Worm (Caenorhabditis elegans) whole organism, young adult: Measurements from ENCODE around the gene eif-3.F.
A peak's percentile ranks its signal among the peaks of the same experiment; 100 is the strongest.

ENCODE experiments used
- B0035.1 ChIP-seq: sonication (generic microtip); optimal IDR thresholded peaks from 2 replicates; lab custom pipeline; 2016; ENCODE audit warnings: missing genetic modification characterization, mild to moderate bottlenecking, missing compliant biosample characterization, missing genotype, missing genetic modification reagents
- D2030.7 ChIP-seq: fragments of 200-800 bp; sonication (Bioruptor generic); IDR thresholded peaks from 2 replicates; pipeline ENCODE4 v1.3.6; 2022; ENCODE audit warnings: missing genetic modification reagents, missing genetic modification characterization, missing compliant biosample characterization
- F33H1.4 ChIP-seq: fragments of 200-800 bp; sonication (Bioruptor generic); IDR thresholded peaks from 2 replicates; pipeline ENCODE4 v1.3.6; 2022; ENCODE audit warnings: missing genetic modification reagents, missing genetic modification characterization, missing compliant biosample characterization
- F37B4.10 ChIP-seq: fragments of 200-800 bp; sonication (Bioruptor generic); IDR thresholded peaks from 2 replicates; pipeline ENCODE4 v1.3.6; 2022; ENCODE audit warnings: missing genetic modification characterization, missing compliant biosample characterization
- F39B2.1 ChIP-seq: fragments of 200-800 bp; sonication (Bioruptor generic); IDR thresholded peaks from 2 replicates; pipeline ENCODE4 v1.3.6; 2022; ENCODE audit warnings: missing genetic modification reagents, missing genetic modification characterization, missing compliant biosample characterization
- F55B11.4 ChIP-seq: sonication (generic microtip); optimal IDR thresholded peaks from 2 replicates; lab custom pipeline; 2016; ENCODE audit warnings: missing compliant biosample characterization, missing genetic modification characterization, borderline replicate concordance; ENCODE audit not compliant: insufficient read depth
- Y53G8AR.9 ChIP-seq: fragments of 200-800 bp; sonication (Bioruptor generic); conservative IDR thresholded peaks from 2 replicates; pipeline ENCODE4 v1.3.6; 2022; ENCODE audit warnings: missing genetic modification reagents, missing genetic modification characterization, missing compliant biosample characterization
- Y56A3A.18 ChIP-seq: fragments of 200-800 bp; sonication (Bioruptor generic); IDR thresholded peaks from 2 replicates; pipeline ENCODE4 v1.3.6; 2022; ENCODE audit warnings: missing genetic modification reagents, missing genetic modification characterization, missing compliant biosample characterization
- akir-1 ChIP-seq: fragments of 200-800 bp; sonication (Bioruptor generic); optimal IDR thresholded peaks from 2 replicates; lab custom pipeline; 2018; ENCODE audit warnings: mild to moderate bottlenecking, missing genetic modification characterization, moderate library complexity, missing compliant biosample characterization
- cebp-1 ChIP-seq, 2 experiments: fragments of 200-800 bp in 1 of 2; sonication (Bioruptor generic) in 1 of 2; sonication (generic microtip) in 1 of 2; IDR thresholded peaks in 1 of 2; optimal IDR thresholded peaks in 1 of 2; 2 replicates each; pipeline versions ENCODE4 v1.3.6 to Lab custom; 2017 to 2022; ENCODE audit warnings: missing compliant biosample characterization in 2 of 2, missing genetic modification characterization in 2 of 2, mild to moderate bottlenecking in 1 of 2, missing genetic modification reagents in 1 of 2, moderate library complexity in 1 of 2
- cebp-2 ChIP-seq: fragments of 200-800 bp; sonication (Bioruptor generic); IDR thresholded peaks from 2 replicates; pipeline ENCODE4 v1.3.6; 2022; ENCODE audit warnings: missing genetic modification characterization, missing compliant biosample characterization
- egl-18 ChIP-seq: fragments of 200-800 bp; sonication (Bioruptor generic); IDR thresholded peaks from 2 replicates; pipeline ENCODE4 v1.3.6; 2022; ENCODE audit warnings: missing genetic modification reagents, missing genetic modification characterization, missing compliant biosample characterization
- ekl-4 ChIP-seq: fragments of 200-800 bp; sonication (Bioruptor generic); IDR thresholded peaks from 2 replicates; pipeline ENCODE4 v1.3.6; 2022; ENCODE audit warnings: missing genetic modification reagents, missing genetic modification characterization, missing compliant biosample characterization
- ets-4 ChIP-seq: fragments of 200-800 bp; sonication (Bioruptor generic); optimal IDR thresholded peaks from 2 replicates; lab custom pipeline; 2018; ENCODE audit warnings: mild to moderate bottlenecking, missing genetic modification characterization, missing compliant biosample characterization
- him-1 ChIP-seq: sonication (generic microtip); optimal IDR thresholded peaks from 2 replicates; lab custom pipeline; 2016; ENCODE audit warnings: missing genotype, missing genetic modification reagents, missing genetic modification characterization, missing compliant biosample characterization
- hlh-26 ChIP-seq: fragments of 200-800 bp; sonication (Bioruptor generic); conservative IDR thresholded peaks from 2 replicates; pipeline ENCODE4 v1.3.6; 2022; ENCODE audit warnings: missing genetic modification reagents, missing genetic modification characterization, missing compliant biosample characterization
- hmg-1.2 ChIP-seq: fragments of 200-800 bp; sonication (Bioruptor generic); IDR thresholded peaks from 2 replicates; pipeline ENCODE4 v1.3.6; 2022; ENCODE audit warnings: missing genetic modification reagents, missing genetic modification characterization, missing compliant biosample characterization
- hmg-20 ChIP-seq: fragments of 200-800 bp; sonication (Bioruptor generic); IDR thresholded peaks from 2 replicates; pipeline ENCODE4 v1.3.6; 2022; ENCODE audit warnings: missing genetic modification reagents, missing genetic modification characterization, missing compliant biosample characterization
- hrde-1 ChIP-seq: sonication (generic microtip); optimal IDR thresholded peaks from 2 replicates; lab custom pipeline; 2016; ENCODE audit warnings: missing genetic modification characterization, mild to moderate bottlenecking, missing compliant biosample characterization, moderate library complexity, missing genotype, missing genetic modification reagents, borderline replicate concordance
- hsf-1 ChIP-seq: fragments of 200-800 bp; sonication (Bioruptor generic); IDR thresholded peaks from 2 replicates; pipeline ENCODE4 v1.3.6; 2022; ENCODE audit warnings: missing genetic modification reagents, missing genetic modification characterization, missing compliant biosample characterization
- lin-40 ChIP-seq: sonication (generic microtip); optimal IDR thresholded peaks from 2 replicates; lab custom pipeline; 2016; ENCODE audit warnings: missing genetic modification characterization, mild to moderate bottlenecking, missing compliant biosample characterization, missing genotype, missing genetic modification reagents
- lsl-1 ChIP-seq: fragments of 200-800 bp; sonication (Bioruptor generic); optimal IDR thresholded peaks from 2 replicates; lab custom pipeline; 2018; ENCODE audit warnings: mild to moderate bottlenecking, missing genetic modification characterization, moderate library complexity, missing compliant biosample characterization
- madf-6 ChIP-seq: fragments of 200-800 bp; sonication (Bioruptor generic); IDR thresholded peaks from 2 replicates; pipeline ENCODE4 v1.3.6; 2022; ENCODE audit warnings: missing genetic modification reagents, missing genetic modification characterization, missing compliant biosample characterization
- madf-8 ChIP-seq: fragments of 200-800 bp; sonication (Bioruptor generic); conservative IDR thresholded peaks from 2 replicates; pipeline ENCODE4 v1.3.6; 2022; ENCODE audit warnings: missing genetic modification reagents, missing genetic modification characterization, missing compliant biosample characterization
- mxl-1 ChIP-seq: sonication (generic microtip); optimal IDR thresholded peaks from 2 replicates; lab custom pipeline; 2016; ENCODE audit warnings: missing genetic modification characterization, missing compliant biosample characterization
- nhr-90 ChIP-seq: sonication (generic microtip); optimal IDR thresholded peaks from 2 replicates; lab custom pipeline; 2016; ENCODE audit warnings: missing genotype, mild to moderate bottlenecking, missing genetic modification characterization, missing compliant biosample characterization
- pbrm-1 ChIP-seq: fragments of 200-800 bp; sonication (Bioruptor generic); IDR thresholded peaks from 2 replicates; pipeline ENCODE4 v1.3.6; 2022; ENCODE audit warnings: missing genetic modification reagents, missing genetic modification characterization, missing compliant biosample characterization
- pha-4 ChIP-seq: fragments of 150-350 bp; sonication (generic microtip); optimal IDR thresholded peaks from 2 replicates; lab custom pipeline; 2014; ENCODE audit warnings: missing biosample characterization, missing genetic modification reagents, missing genetic modification characterization
- sdz-38 ChIP-seq: sonication (generic microtip); optimal IDR thresholded peaks from 2 replicates; lab custom pipeline; 2016; ENCODE audit warnings: missing genotype, missing genetic modification characterization, missing compliant biosample characterization
- snpc-1.3 ChIP-seq: sonication (generic microtip); optimal IDR thresholded peaks from 2 replicates; lab custom pipeline; 2017; ENCODE audit warnings: missing genetic modification characterization, mild to moderate bottlenecking, missing compliant biosample characterization, antibody characterized with exemption, moderate library complexity, missing genotype, missing genetic modification reagents; ENCODE audit not compliant: insufficient read depth
- somi-1 ChIP-seq: fragments of 200-800 bp; sonication (Bioruptor generic); optimal IDR thresholded peaks from 2 replicates; lab custom pipeline; 2018; ENCODE audit warnings: mild to moderate bottlenecking, missing genetic modification characterization, missing compliant biosample characterization
- unc-62 ChIP-seq: fragments of 150-350 bp; optimal IDR thresholded peaks from 2 replicates; lab custom pipeline; 2014; ENCODE audit warnings: missing biosample characterization, missing genetic modification reagents, missing genetic modification characterization
- xnd-1 ChIP-seq: sonication (generic microtip); optimal IDR thresholded peaks from 2 replicates; lab custom pipeline; 2016; ENCODE audit warnings: missing genotype, missing genetic modification reagents, missing genetic modification characterization, missing compliant biosample characterization
- ztf-28 ChIP-seq: fragments of 200-800 bp; sonication (Bioruptor generic); IDR thresholded peaks from 2 replicates; pipeline ENCODE4 v1.3.6; 2022; ENCODE audit warnings: missing genetic modification reagents, missing genetic modification characterization, missing compliant biosample characterization
- ztf-3 ChIP-seq: fragments of 200-800 bp; sonication (Bioruptor generic); optimal IDR thresholded peaks from 2 replicates; lab custom pipeline; 2018; ENCODE audit warnings: mild to moderate bottlenecking, missing genetic modification characterization, missing compliant biosample characterization

eif-3.F gene

DNA sequence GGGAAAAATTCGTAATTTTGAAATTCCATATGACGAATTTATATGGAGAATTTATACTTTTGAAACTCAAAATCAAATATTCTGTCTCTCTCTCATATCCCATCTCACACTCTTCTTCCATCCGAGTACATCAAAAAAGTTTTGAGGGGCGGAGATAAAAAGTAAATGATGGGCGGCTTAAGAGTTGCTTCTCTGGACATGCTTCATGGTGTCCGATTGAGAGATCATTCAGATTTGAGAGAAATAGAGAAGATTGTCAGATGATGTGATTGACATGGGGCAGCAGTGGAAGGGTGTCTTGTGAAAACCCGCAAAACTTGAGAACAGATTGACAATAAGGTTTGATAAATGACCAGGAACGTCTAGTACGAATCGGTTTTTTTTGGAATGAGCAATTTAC, 15.8 kb upstream of the eif-3.F start:
- TF ChIP-seq hsf-1 (no peak), B0035.1 (no peak), hmg-1.2 (GFP tag; lab: Robert Waterston, UW) (peak; percentile 21; the same call in 1 of the 2 replicates)

DNA sequence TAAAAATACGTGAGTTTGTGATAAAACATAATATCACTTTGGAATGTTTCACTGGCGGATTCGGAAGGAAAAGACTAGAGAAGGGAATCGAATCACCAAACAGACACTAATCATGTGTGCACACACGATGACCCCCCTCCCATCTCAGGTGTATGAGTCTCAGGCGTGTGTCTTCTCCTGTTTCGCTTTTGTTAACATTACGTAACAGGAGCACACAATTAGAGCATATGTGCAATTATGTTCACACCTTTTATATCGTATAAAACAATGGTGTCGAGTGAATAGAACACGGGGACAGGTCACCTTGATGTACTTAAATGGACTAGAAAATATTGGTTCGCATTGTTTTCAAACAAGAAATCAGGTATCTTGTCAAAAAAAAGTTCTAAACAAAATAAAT, 14.6 kb upstream of the eif-3.F start:
- TF ChIP-seq cebp-2 (GFP tag; lab: Robert Waterston, UW) = no peak
- TF ChIP-seq xnd-1 (tag; lab: Kevin White, UChicago) = no peak
- no peak for TF ChIP-seq Y56A3A.18 (GFP tag; lab: Robert Waterston, UW)
- no peak for TF ChIP-seq unc-62 (GFP tag; lab: Kevin White, UChicago)
- no peak for TF ChIP-seq F37B4.10 (GFP tag; lab: Robert Waterston, UW)
- no peak for TF ChIP-seq him-1 (tag; lab: Kevin White, UChicago)
- TF ChIP-seq F39B2.1 (GFP tag; lab: Robert Waterston, UW) = no peak

DNA sequence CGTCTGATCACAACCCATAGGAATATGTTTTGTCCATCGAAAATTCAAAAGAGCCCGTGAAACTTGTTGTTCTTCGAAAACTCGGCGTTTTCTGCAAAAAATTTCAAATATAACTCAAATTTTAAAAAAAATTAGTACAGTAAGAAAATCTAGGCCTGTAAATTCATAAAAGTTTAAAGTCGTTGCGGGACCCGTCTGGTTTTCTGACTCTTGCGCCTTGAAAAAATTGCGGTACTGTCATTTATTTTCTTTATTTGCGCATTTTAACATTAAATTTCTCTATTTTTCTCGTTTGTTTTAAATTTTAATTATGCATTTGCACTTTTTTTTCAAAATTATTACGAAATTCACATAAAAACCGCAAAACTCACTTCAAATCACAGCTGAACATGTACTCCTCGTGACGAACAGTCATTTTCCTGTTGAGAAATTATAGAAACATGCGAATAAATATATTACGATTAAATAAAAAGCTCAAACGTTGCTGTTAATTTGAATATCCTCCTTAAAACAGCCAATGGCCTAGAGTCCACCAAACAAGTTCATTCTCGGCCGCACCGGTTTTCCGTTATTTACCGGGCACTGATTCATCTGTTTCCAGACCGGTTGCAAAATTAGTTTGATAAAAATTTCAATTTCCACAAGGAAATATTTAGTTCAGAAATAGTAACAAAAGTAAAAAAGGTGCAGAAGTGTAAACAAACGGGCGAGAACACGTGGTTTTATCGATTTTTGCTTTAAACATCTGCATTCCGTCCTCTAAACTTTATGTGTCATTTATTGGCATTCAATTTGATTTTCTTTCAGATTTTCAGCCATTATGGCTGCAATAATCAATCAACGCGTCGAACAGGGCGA, 12.2 kb upstream of the eif-3.F start, which contains the start of the genes csa-1 and wdfy-2:
Gene csa-1, minus strand, starts transcription at position 669 of the 858 bp plus-strand sequence.
Gene wdfy-2, plus strand, starts transcription at position 808 of the 858 bp plus-strand sequence.
- TF ChIP-seq madf-6 (GFP tag; lab: Robert Waterston, UW) (peak; percentile 87), snpc-1.3 (tag; lab: Kevin White, UChicago) (peak; percentile 4), Y53G8AR.9 (GFP tag; lab: Robert Waterston, UW) (no peak), ztf-28 (no peak), F33H1.4 (GFP tag; lab: Robert Waterston, UW) (peak; percentile 85), lsl-1 (GFP tag; lab: Kevin White, UChicago) (peak; percentile 79), D2030.7 (GFP tag; lab: Robert Waterston, UW) (0 out of 2 replicates have a peak, but pooled peaks have one; percentile 31), xnd-1 (tag; lab: Kevin White, UChicago) (peak; percentile 77), madf-8 (peak; percentile 85)

DNA sequence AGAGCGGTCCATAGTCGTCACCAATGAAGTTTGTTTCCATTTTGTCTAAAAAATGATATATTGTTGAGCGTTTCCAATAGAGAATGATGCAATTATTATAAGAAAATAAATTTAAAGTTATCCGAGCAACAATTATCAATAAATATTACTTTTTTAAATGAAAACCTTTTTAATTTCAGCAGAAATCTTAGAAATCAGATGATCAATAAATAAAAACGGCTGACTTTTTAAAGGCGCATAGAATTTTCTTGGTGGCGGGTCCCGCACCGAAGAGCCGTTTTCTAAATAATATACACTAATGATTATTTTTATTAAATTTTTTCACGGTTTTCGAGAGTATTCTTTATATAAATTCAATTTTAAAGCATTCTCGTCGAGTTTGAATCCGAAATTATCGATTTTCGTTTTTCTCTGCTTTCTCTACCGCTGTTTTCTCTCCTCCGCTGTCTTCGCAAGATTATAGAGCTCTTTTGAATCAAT, 8.5 kb upstream of the eif-3.F start, which contains the start of gene rab-39:
Gene rab-39, minus strand, starts transcription at position 51 of the 480 bp plus-strand sequence.
- peak; percentile 74 for TF ChIP-seq F33H1.4 (GFP tag; lab: Robert Waterston, UW)
- TF ChIP-seq egl-18 (GFP tag; lab: Robert Waterston, UW) = no peak

DNA sequence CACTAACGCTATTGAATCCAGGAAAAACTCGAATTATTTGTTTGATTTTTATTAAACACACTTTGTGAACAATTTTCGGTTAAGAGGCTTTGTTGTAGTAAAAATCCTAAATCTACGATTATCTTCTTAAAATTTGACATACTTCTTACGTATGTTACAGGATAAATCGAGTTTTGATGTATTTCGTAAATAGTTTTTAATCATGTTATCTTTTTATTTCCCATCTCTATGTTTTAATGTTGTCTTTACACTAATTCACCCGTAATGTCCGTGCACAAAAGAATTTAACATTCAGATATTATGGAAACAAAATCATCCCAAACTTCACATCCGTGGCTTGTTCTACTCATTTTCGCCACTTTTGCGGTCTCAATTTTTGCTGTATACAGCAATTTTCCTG, 7.8 kb upstream of the eif-3.F start, which contains the start of gene egli-1:
Gene egli-1, plus strand, starts transcription at position 301 of the 400 bp plus-strand sequence.
- TF ChIP-seq cebp-1 (GFP tag; IDR thresholded peaks at IDR 0.05; lab: Robert Waterston, UW) = no peak
- TF ChIP-seq cebp-1 (tag; optimal IDR thresholded peaks at IDR 0.05; lab: Kevin White, UChicago) = peak; percentile 66
- TF ChIP-seq hrde-1 (tag; lab: Kevin White, UChicago) = no peak
- TF ChIP-seq ztf-28 = no peak

DNA sequence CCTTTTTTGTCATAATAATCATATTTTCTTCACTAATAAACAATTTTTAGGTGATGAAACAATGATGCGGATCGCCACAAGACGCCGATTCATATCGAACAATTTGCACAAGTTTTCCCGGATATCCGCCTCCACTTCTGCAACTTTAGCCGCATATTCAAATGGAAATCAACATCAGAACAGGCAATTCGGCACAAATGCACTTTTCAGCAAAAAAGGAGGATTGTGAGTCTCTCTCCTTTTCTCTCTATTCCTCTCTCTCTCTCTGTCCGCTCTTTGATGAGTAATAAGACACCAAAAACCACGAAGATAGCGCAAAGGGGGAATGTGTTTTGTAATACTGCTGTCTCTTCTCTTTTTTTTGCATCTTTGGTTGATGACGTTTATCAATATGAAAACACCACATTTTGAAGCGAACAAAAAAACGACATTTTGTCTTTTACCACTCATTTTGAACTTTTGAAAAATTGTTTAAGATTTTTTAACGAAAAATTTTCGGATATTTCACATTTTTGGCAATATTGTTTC, 6.6 kb upstream of the eif-3.F start, which contains the start of gene eat-3:
Gene eat-3, plus strand, starts transcription at position 51 of the 528 bp plus-strand sequence.
- TF ChIP-seq lin-40 (tag; lab: Kevin White, UChicago) (peak; percentile 17), hlh-26 (GFP tag; lab: Robert Waterston, UW) (no peak), somi-1 (GFP tag; lab: Kevin White, UChicago) (no peak), ets-4 (GFP tag; lab: Kevin White, UChicago) (no peak), hrde-1 (tag; lab: Kevin White, UChicago) (no peak), nhr-90 (no peak), pbrm-1 (GFP tag; lab: Robert Waterston, UW) (no peak), F55B11.4 (tag; lab: Kevin White, UChicago) (no peak), cebp-1 (GFP tag; IDR thresholded peaks at IDR 0.05; lab: Robert Waterston, UW) (no peak), cebp-1 (tag; optimal IDR thresholded peaks at IDR 0.05; lab: Kevin White, UChicago) (peak; percentile 43), sdz-38 (tag; lab: Kevin White, UChicago) (no peak), akir-1 (GFP tag; lab: Kevin White, UChicago) (no peak), snpc-1.3 (tag; lab: Kevin White, UChicago) (no peak), hmg-20 (no peak), pha-4 (tag; lab: Kevin White, UChicago) (no peak), F39B2.1 (GFP tag; lab: Robert Waterston, UW) (no peak), mxl-1 (tag; lab: Kevin White, UChicago) (no peak), ekl-4 (GFP tag; lab: Robert Waterston, UW) (no peak), ztf-3 (GFP tag; lab: Kevin White, UChicago) (no peak)
